Fruit fly (Drosophila melanogaster) S2 (cell line): Measurements from ENCODE around the gene HP1D3csd.
A peak's percentile ranks its signal among the peaks of the same experiment; 100 is the strongest.

ENCODE experiments used
- CG8478 ChIP-seq: fragments of >200 bp; optimal IDR thresholded peaks from 2 replicates; lab custom pipeline; 2018
- CTCF ChIP-seq, 2 experiments: fragments of >200 bp; optimal IDR thresholded peaks; 2 replicates each; lab custom pipeline; 2018

Gene HP1D3csd

dm6 chrX:19189903-19190302 lies at the start of gene HP1D3csd:
Gene HP1D3csd (plus strand): TSS chrX:19190214.
- TF ChIP-seq CTCF (optimal IDR thresholded peaks at IDR 0.05; lab: Kevin White, UChicago) (peak in 1 of 2 experiments; percentile 49), CG8478 (lab: Kevin White, UChicago) (no peak)

DNA sequence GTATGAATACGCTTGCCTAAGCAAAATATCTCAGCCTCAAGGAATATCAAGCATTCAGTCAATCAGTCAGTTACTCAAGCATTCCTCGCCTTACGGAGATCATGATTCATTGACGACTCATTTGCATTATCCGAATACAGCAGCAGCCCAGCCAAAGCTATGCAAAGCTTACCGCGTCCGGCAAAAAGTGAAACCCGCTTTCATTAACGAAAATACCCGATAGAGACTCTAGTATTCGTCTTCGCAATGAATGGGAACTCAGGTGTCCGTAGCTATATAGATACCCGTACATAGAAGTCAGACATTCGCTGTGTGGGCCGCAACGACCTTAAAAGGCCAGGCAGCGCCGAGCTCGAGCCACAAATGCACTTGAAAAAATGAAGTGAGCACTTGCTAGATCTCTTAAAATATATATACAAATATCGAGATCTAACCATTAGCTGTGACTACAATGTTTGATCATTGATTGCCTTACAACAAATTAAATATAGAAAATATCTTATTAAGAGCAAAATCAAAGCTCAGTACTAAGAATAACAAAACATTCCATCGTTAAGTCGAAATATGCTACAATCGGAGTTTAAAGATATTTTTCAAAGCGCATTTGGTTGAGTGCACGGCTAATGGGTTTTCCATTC lies 45.1 kb upstream of the HP1D3csd start:
- TF ChIP-seq CG8478 (lab: Kevin White, UChicago) (no peak), CTCF (optimal IDR thresholded peaks at IDR 0.05; lab: Kevin White, UChicago) (no peak)

DNA sequence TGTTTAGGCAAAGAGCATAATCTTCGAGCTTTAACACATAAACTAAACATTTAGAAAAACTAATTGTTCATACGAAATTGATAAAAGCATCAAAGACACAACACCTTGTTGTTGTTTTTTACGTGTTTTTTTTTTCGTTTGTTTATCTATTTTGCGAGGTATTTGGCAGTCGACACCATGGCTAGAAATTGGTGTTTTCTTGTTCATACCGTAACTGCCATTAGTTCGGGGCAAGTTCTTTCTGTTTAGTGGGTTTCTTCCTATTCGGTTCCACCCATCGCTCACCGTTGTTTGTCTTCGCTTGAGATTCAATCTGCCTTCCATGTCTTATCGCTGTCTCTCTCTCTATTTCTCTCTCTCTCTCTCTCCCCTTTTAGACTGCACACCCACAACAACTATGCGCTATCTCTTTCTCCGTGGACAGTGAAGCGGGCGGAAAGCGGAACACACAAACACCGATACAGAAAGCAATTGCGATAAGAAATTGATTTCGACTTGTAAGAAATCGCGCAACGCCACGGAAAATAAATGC lies 43.5 kb upstream of the HP1D3csd start:
- TF ChIP-seq CG8478 (lab: Kevin White, UChicago) (no peak), CTCF (optimal IDR thresholded peaks at IDR 0.05; lab: Kevin White, UChicago) (no peak)

dm6 chrX:19147939-19148641 lies 41.9 kb upstream of the HP1D3csd start:
- TF ChIP-seq CTCF (optimal IDR thresholded peaks at IDR 0.05; lab: Kevin White, UChicago) (no peak), CG8478 (lab: Kevin White, UChicago) (no peak)

dm6 chrX:19148798-19149510 lies 41.1 kb upstream of the HP1D3csd start:
- no peak for TF ChIP-seq CTCF (optimal IDR thresholded peaks at IDR 0.05; lab: Kevin White, UChicago)
- no peak for TF ChIP-seq CG8478 (lab: Kevin White, UChicago)

- TF ChIP-seq CTCF (optimal IDR thresholded peaks at IDR 0.05; lab: Kevin White, UChicago) (no peak), CG8478 (lab: Kevin White, UChicago) (no peak)
These were observed 40.5 kb upstream of the HP1D3csd start for dm6 chrX:19149511-19149876.

- TF ChIP-seq CTCF (optimal IDR thresholded peaks at IDR 0.05; lab: Kevin White, UChicago): no peak
- TF ChIP-seq CG8478 (lab: Kevin White, UChicago): no peak
These were observed 37.3 kb upstream of the HP1D3csd start for dm6 chrX:19152570-19153287.

dm6 chrX:19153288-19154130 lies 36.5 kb upstream of the HP1D3csd start:
- TF ChIP-seq CG8478 (lab: Kevin White, UChicago) (no peak), CTCF (optimal IDR thresholded peaks at IDR 0.05; lab: Kevin White, UChicago) (no peak)

- TF ChIP-seq CG8478 (lab: Kevin White, UChicago) (no peak), CTCF (optimal IDR thresholded peaks at IDR 0.05; lab: Kevin White, UChicago) (no peak)
These were observed 35.8 kb upstream of the HP1D3csd start for dm6 chrX:19154249-19154648.

- TF ChIP-seq CG8478 (lab: Kevin White, UChicago) (no peak), CTCF (optimal IDR thresholded peaks at IDR 0.05; lab: Kevin White, UChicago) (no peak)
These were observed 35.0 kb upstream of the HP1D3csd start for dm6 chrX:19154998-19155397.

dm6 chrX:19155922-19156437 lies 34.0 kb upstream of the HP1D3csd start:
- TF ChIP-seq CTCF (optimal IDR thresholded peaks at IDR 0.05; lab: Kevin White, UChicago): no peak
- TF ChIP-seq CG8478 (lab: Kevin White, UChicago): no peak

- TF ChIP-seq CG8478 (lab: Kevin White, UChicago): no peak
- no peak for TF ChIP-seq CTCF (optimal IDR thresholded peaks at IDR 0.05; lab: Kevin White, UChicago)
These were observed 32.5 kb upstream of the HP1D3csd start for dm6 chrX:19157471-19157870.
